Worm (Caenorhabditis elegans) whole organism, L3 larva: ENCODE data around the gene Y57G11C.1130.

Experiments
- ceh-82 ChIP-seq: fragments of 150-350 bp; optimal IDR thresholded peaks from 2 replicates; lab custom pipeline; 2014; ENCODE audit warnings: missing biosample characterization, missing genetic modification characterization
- elt-3 ChIP-seq, 3 experiments: fragments of 150-350 bp in 1 of 3; sonication (generic microtip) in 2 of 3; optimal IDR thresholded peaks; 2 replicates in 2 of 3; 4 replicates in 1 of 3; lab custom pipeline; 2014 to 2017; ENCODE audit warnings: missing biosample characterization in 3 of 3, missing genetic modification characterization in 3 of 3
- fkh-10 ChIP-seq: sonication (generic microtip); optimal IDR thresholded peaks from 2 replicates; lab custom pipeline; 2017; ENCODE audit warnings: missing biosample characterization, missing genetic modification reagents, missing genetic modification characterization
- nfya-1 ChIP-seq: sonication (generic microtip); optimal IDR thresholded peaks from 2 replicates; lab custom pipeline; 2017; ENCODE audit warnings: missing genetic modification characterization, mild to moderate bottlenecking, missing compliant biosample characterization, antibody characterized with exemption, moderate library complexity; ENCODE audit not compliant: insufficient read depth
- nhr-11 ChIP-seq: fragments of 150-350 bp; optimal IDR thresholded peaks from 2 replicates; lab custom pipeline; 2014; ENCODE audit warnings: missing biosample characterization, missing genetic modification characterization
- nhr-12 ChIP-seq: fragments of 150-350 bp; optimal IDR thresholded peaks from 2 replicates; lab custom pipeline; 2014; ENCODE audit warnings: missing biosample characterization, missing genetic modification characterization
- pha-4 ChIP-seq: fragments of 150-350 bp; optimal IDR thresholded peaks from 2 replicates; lab custom pipeline; 2014; ENCODE audit warnings: missing biosample characterization, missing genetic modification reagents, missing genetic modification characterization
- sea-2 ChIP-seq: fragments of 150-350 bp; sonication (generic microtip); optimal IDR thresholded peaks from 4 replicates; lab custom pipeline; 2014; ENCODE audit warnings: missing biosample characterization, missing genetic modification reagents, missing genetic modification characterization
- skn-1 ChIP-seq: fragments of 150-350 bp; optimal IDR thresholded peaks from 2 replicates; lab custom pipeline; 2014; ENCODE audit warnings: missing biosample characterization, missing genetic modification characterization
- snpc-4 ChIP-seq: fragments of 150-350 bp; optimal IDR thresholded peaks from 2 replicates; lab custom pipeline; 2014; ENCODE audit warnings: missing biosample characterization, missing genetic modification characterization
- zag-1 ChIP-seq: fragments of 150-350 bp; optimal IDR thresholded peaks from 2 replicates; lab custom pipeline; 2014; ENCODE audit warnings: missing biosample characterization, missing genetic modification characterization

- TF ChIP-seq elt-3 (tag; optimal IDR thresholded peaks at IDR 0.05; lab: Kevin White, UChicago) (no peak), nhr-11 (tag; lab: Kevin White, UChicago) (no peak), nfya-1 (no peak), fkh-10 (GFP tag; lab: Kevin White, UChicago) (no peak), snpc-4 (tag; lab: Kevin White, UChicago) (no peak), zag-1 (no peak), ceh-82 (tag; lab: Kevin White, UChicago) (no peak), nhr-12 (tag; lab: Kevin White, UChicago) (no peak), pha-4 (no peak), skn-1 (tag; lab: Kevin White, UChicago) (no peak), sea-2 (GFP tag; lab: Kevin White, UChicago) (no peak)
Measured at ce11 chrIV:14792602-14793232, 10.4 kb downstream of the Y57G11C.1130 start, which contains the start of gene gdi-1.
